Fruit fly (Drosophila melanogaster) whole organism: ENCODE results near the gene CG44005.

Source experiments
- CG8478 ChIP-seq: fragments of >200 bp; optimal IDR thresholded peaks from 2 replicates; lab custom pipeline; 2018; ENCODE audit warnings: inconsistent platforms
- Dll ChIP-seq: fragments of >200 bp; optimal IDR thresholded peaks from 2 replicates; lab custom pipeline; 2017
- EcR ChIP-seq, 2 experiments: fragments of >200 bp; optimal IDR thresholded peaks; 2 replicates each; lab custom pipeline; 2017; ENCODE audit warnings: missing biosample characterization in 2 of 2, missing genetic modification characterization in 2 of 2, missing genetic modification reagents in 2 of 2
- pan ChIP-seq: fragments of >200 bp; optimal IDR thresholded peaks from 2 replicates; lab custom pipeline; 2017
- psq ChIP-seq: fragments of >200 bp; optimal IDR thresholded peaks from 2 replicates; lab custom pipeline; 2017
- usp ChIP-seq: fragments of >200 bp; optimal IDR thresholded peaks from 2 replicates; lab custom pipeline; 2017; ENCODE audit warnings: missing biosample characterization, missing genetic modification characterization, mixed read lengths

The CG44005 gene

dm6 chr3L:18072023-18072422, at the start of gene CG44005:
Gene CG44005 (minus strand): TSS chr3L:18072123.
- TF ChIP-seq usp (GFP tag; lab: Kevin White, UChicago) (no peak), pan (lab: Kevin White, UChicago) (no peak), psq (lab: Kevin White, UChicago) (no peak)

dm6 chr3L:18114038-18114926, 42.4 kb upstream of the CG44005 start:
- TF ChIP-seq EcR (GFP tag; optimal IDR thresholded peaks at IDR 0.05; lab: Kevin White, UChicago) (no peak), usp (GFP tag; lab: Kevin White, UChicago) (no peak), Dll (lab: Kevin White, UChicago) (no peak), CG8478 (lab: Kevin White, UChicago) (no peak)

- TF ChIP-seq EcR (GFP tag; optimal IDR thresholded peaks at IDR 0.05; lab: Kevin White, UChicago) (no peak), CG8478 (lab: Kevin White, UChicago) (no peak), psq (lab: Kevin White, UChicago) (no peak), Dll (lab: Kevin White, UChicago) (no peak), usp (GFP tag; lab: Kevin White, UChicago) (no peak), pan (lab: Kevin White, UChicago) (no peak)
These were observed 40.7 kb upstream of the CG44005 start, which contains the start of the genes CG32195 and CG7341 for dm6 chr3L:18112669-18113068. Gene CG32195 (plus strand): TSS chr3L:18112959. Gene CG7341 (plus strand): TSS chr3L:18112959.

- TF ChIP-seq pan (lab: Kevin White, UChicago) (no peak), psq (lab: Kevin White, UChicago) (no peak), Dll (lab: Kevin White, UChicago) (no peak), CG8478 (lab: Kevin White, UChicago) (no peak), EcR (GFP tag; optimal IDR thresholded peaks at IDR 0.05; lab: Kevin White, UChicago) (no peak), usp (GFP tag; lab: Kevin White, UChicago) (no peak)
These were observed 37.5 kb upstream of the CG44005 start, which contains the start of the genes Polr3D and mus304 for dm6 chr3L:18109459-18109863. Gene Polr3D (minus strand): TSS chr3L:18109574. Gene mus304 (plus strand): TSS chr3L:18109814.

- no peak for TF ChIP-seq usp (GFP tag; lab: Kevin White, UChicago)
- no peak for TF ChIP-seq psq (lab: Kevin White, UChicago)
- TF ChIP-seq pan (lab: Kevin White, UChicago): no peak
- TF ChIP-seq EcR (GFP tag; optimal IDR thresholded peaks at IDR 0.05; lab: Kevin White, UChicago): no peak
These were observed 34.4 kb upstream of the CG44005 start, which contains the start of the genes CG13698 and mRpS26 for dm6 chr3L:18106021-18106944. Gene CG13698 (minus strand): TSS chr3L:18106149. Gene mRpS26 (plus strand): TSS chr3L:18106579.

dm6 chr3L:18105343-18106020, 33.6 kb upstream of the CG44005 start:
- TF ChIP-seq EcR (GFP tag; optimal IDR thresholded peaks at IDR 0.05; lab: Kevin White, UChicago) (no peak), CG8478 (lab: Kevin White, UChicago) (no peak), Dll (lab: Kevin White, UChicago) (no peak), usp (GFP tag; lab: Kevin White, UChicago) (no peak)

- TF ChIP-seq CG8478 (lab: Kevin White, UChicago) (no peak), usp (GFP tag; lab: Kevin White, UChicago) (no peak), Dll (lab: Kevin White, UChicago) (no peak)
These were observed 30.2 kb upstream of the CG44005 start for dm6 chr3L:18102161-18102565.

- TF ChIP-seq CG8478 (lab: Kevin White, UChicago) (no peak), psq (lab: Kevin White, UChicago) (no peak), EcR (GFP tag; optimal IDR thresholded peaks at IDR 0.05; lab: Kevin White, UChicago) (no peak)
These were observed 29.6 kb upstream of the CG44005 start for dm6 chr3L:18101421-18101996.

dm6 chr3L:18099715-18100114, 27.8 kb upstream of the CG44005 start:
- TF ChIP-seq CG8478 (lab: Kevin White, UChicago) (no peak), usp (GFP tag; lab: Kevin White, UChicago) (no peak)

dm6 chr3L:18096726-18097125, 24.8 kb upstream of the CG44005 start:
- TF ChIP-seq pan (lab: Kevin White, UChicago) (no peak), Dll (lab: Kevin White, UChicago) (no peak), usp (GFP tag; lab: Kevin White, UChicago) (no peak), CG8478 (lab: Kevin White, UChicago) (no peak), EcR (GFP tag; optimal IDR thresholded peaks at IDR 0.05; lab: Kevin White, UChicago) (no peak), psq (lab: Kevin White, UChicago) (no peak)

- TF ChIP-seq Dll (lab: Kevin White, UChicago): no peak
These were observed 22.0 kb upstream of the CG44005 start for dm6 chr3L:18093875-18094274.
